Fruit fly (Drosophila melanogaster): Measurements from ENCODE around the gene cutlet.

cutlet gene

dm6 chr2L:3711665-3712064, at the start of gene cutlet:
TSS of gene cutlet (minus strand) at chr2L:3711748.
- TF ChIP-seq usp (GFP tag; optimal IDR thresholded peaks at IDR 0.05): no peak
- TF ChIP-seq EcR (GFP tag; optimal IDR thresholded peaks at IDR 0.05): no peak
- TF ChIP-seq psq (optimal IDR thresholded peaks at IDR 0.05): no peak
- no peak for TF ChIP-seq Dll (optimal IDR thresholded peaks at IDR 0.05)
- TF ChIP-seq CG8478 (optimal IDR thresholded peaks at IDR 0.05): no peak

- TF ChIP-seq CG8478 (optimal IDR thresholded peaks at IDR 0.05): no peak
- no peak for TF ChIP-seq Dll (optimal IDR thresholded peaks at IDR 0.05)
- TF ChIP-seq psq (optimal IDR thresholded peaks at IDR 0.05): no peak
- no peak for TF ChIP-seq pan (optimal IDR thresholded peaks at IDR 0.05)
- no peak for TF ChIP-seq EcR (GFP tag; optimal IDR thresholded peaks at IDR 0.05)
- TF ChIP-seq usp (GFP tag; optimal IDR thresholded peaks at IDR 0.05): no peak
Observed at dm6 chr2L:3756831-3757351, 45.3 kb upstream of the cutlet start, which contains the start of gene CG43707. TSS of gene CG43707 (plus strand) at chr2L:3757256.

dm6 chr2L:3754835-3755547, 43.4 kb upstream of the cutlet start:
- no peak for TF ChIP-seq EcR (GFP tag; optimal IDR thresholded peaks at IDR 0.05)
- TF ChIP-seq usp (GFP tag; optimal IDR thresholded peaks at IDR 0.05): no peak
- no peak for TF ChIP-seq psq (optimal IDR thresholded peaks at IDR 0.05)
- TF ChIP-seq Dll (optimal IDR thresholded peaks at IDR 0.05): no peak
- TF ChIP-seq pan (optimal IDR thresholded peaks at IDR 0.05): no peak
- TF ChIP-seq CG8478 (optimal IDR thresholded peaks at IDR 0.05): no peak

- TF ChIP-seq CG8478 (optimal IDR thresholded peaks at IDR 0.05) (no peak), Dll (optimal IDR thresholded peaks at IDR 0.05) (no peak), pan (optimal IDR thresholded peaks at IDR 0.05) (no peak), usp (GFP tag; optimal IDR thresholded peaks at IDR 0.05) (no peak), EcR (GFP tag; optimal IDR thresholded peaks at IDR 0.05) (no peak), psq (optimal IDR thresholded peaks at IDR 0.05) (no peak)
Observed at dm6 chr2L:3748691-3749090, 37.1 kb upstream of the cutlet start.

dm6 chr2L:3740443-3740842, 28.9 kb upstream of the cutlet start:
- TF ChIP-seq usp (GFP tag; optimal IDR thresholded peaks at IDR 0.05) (no peak), Dll (optimal IDR thresholded peaks at IDR 0.05) (no peak), EcR (GFP tag; optimal IDR thresholded peaks at IDR 0.05) (no peak), CG8478 (optimal IDR thresholded peaks at IDR 0.05) (no peak), pan (optimal IDR thresholded peaks at IDR 0.05) (no peak), psq (optimal IDR thresholded peaks at IDR 0.05) (no peak)

dm6 chr2L:3737682-3738081, 26.1 kb upstream of the cutlet start:
- TF ChIP-seq EcR (GFP tag; optimal IDR thresholded peaks at IDR 0.05) (no peak), CG8478 (optimal IDR thresholded peaks at IDR 0.05) (no peak), psq (optimal IDR thresholded peaks at IDR 0.05) (no peak), Dll (optimal IDR thresholded peaks at IDR 0.05) (no peak), pan (optimal IDR thresholded peaks at IDR 0.05) (no peak), usp (GFP tag; optimal IDR thresholded peaks at IDR 0.05) (no peak)

- TF ChIP-seq pan (optimal IDR thresholded peaks at IDR 0.05) (no peak), EcR (GFP tag; optimal IDR thresholded peaks at IDR 0.05) (no peak), CG8478 (optimal IDR thresholded peaks at IDR 0.05) (no peak), psq (optimal IDR thresholded peaks at IDR 0.05) (no peak), Dll (optimal IDR thresholded peaks at IDR 0.05) (no peak), usp (GFP tag; optimal IDR thresholded peaks at IDR 0.05) (no peak)
Observed at dm6 chr2L:3737003-3737662, 25.6 kb upstream of the cutlet start.

- TF ChIP-seq CG8478 (optimal IDR thresholded peaks at IDR 0.05): no peak
Observed at dm6 chr2L:3731055-3731454, 19.5 kb upstream of the cutlet start.

dm6 chr2L:3730182-3730975, 18.8 kb upstream of the cutlet start, which contains the start of gene CG10019:
TSS of gene CG10019 (plus strand) at chr2L:3730466.
- no peak for TF ChIP-seq psq (optimal IDR thresholded peaks at IDR 0.05)
- TF ChIP-seq Dll (optimal IDR thresholded peaks at IDR 0.05): peak; percentile 70
- TF ChIP-seq EcR (GFP tag; optimal IDR thresholded peaks at IDR 0.05): no peak

dm6 chr2L:3729635-3730034, 18.1 kb upstream of the cutlet start:
- TF ChIP-seq pan (optimal IDR thresholded peaks at IDR 0.05) (no peak), CG8478 (optimal IDR thresholded peaks at IDR 0.05) (no peak)

- TF ChIP-seq EcR (GFP tag; optimal IDR thresholded peaks at IDR 0.05): no peak
- no peak for TF ChIP-seq usp (GFP tag; optimal IDR thresholded peaks at IDR 0.05)
- TF ChIP-seq pan (optimal IDR thresholded peaks at IDR 0.05): no peak
- TF ChIP-seq Dll (optimal IDR thresholded peaks at IDR 0.05): no peak
- TF ChIP-seq CG8478 (optimal IDR thresholded peaks at IDR 0.05): no peak
- no peak for TF ChIP-seq psq (optimal IDR thresholded peaks at IDR 0.05)
Observed at dm6 chr2L:3719414-3719959, 7.9 kb upstream of the cutlet start.

All from whole organism.